Fruit fly (Drosophila melanogaster): Measurements from ENCODE around the gene CG13928.

CG13928 gene

dm6 chr3L:1591692-1592371 lies 36.3 kb downstream of the CG13928 start (continued):
- no peak for TF ChIP-seq CG11902 (GFP tag; optimal IDR thresholded peaks at IDR 0.05)
- peak; percentile 63 for TF ChIP-seq fd59A (GFP tag; optimal IDR thresholded peaks at IDR 0.05)
- TF ChIP-seq Met (GFP tag; optimal IDR thresholded peaks at IDR 0.05): peak; percentile 86
- peak; percentile 64 for TF ChIP-seq CG11762 (GFP tag; optimal IDR thresholded peaks at IDR 0.05; ENCODE audit: insufficient read depth)
- peak; percentile 62 for TF ChIP-seq CG16779 (tag; optimal IDR thresholded peaks at IDR 0.05)
- peak; percentile 49; the same call in 2 of the 3 replicates for TF ChIP-seq eg (GFP tag; IDR thresholded peaks at IDR 0.05)
- TF ChIP-seq Sox102F (GFP tag; optimal IDR thresholded peaks at IDR 0.05): peak; percentile 89
- peak; percentile 71 for TF ChIP-seq CG3032 (tag; optimal IDR thresholded peaks at IDR 0.05)
- TF ChIP-seq CG11294 (GFP tag; IDR thresholded peaks at IDR 0.05): no peak
- no peak for TF ChIP-seq Hr39 (GFP tag; optimal IDR thresholded peaks at IDR 0.05)
- TF ChIP-seq CG6808 (GFP tag; optimal IDR thresholded peaks at IDR 0.05): peak; percentile 82
- peak; percentile 69 for TF ChIP-seq CG31627 (GFP tag; optimal IDR thresholded peaks at IDR 0.05)
- TF ChIP-seq CG4318 (GFP tag; optimal IDR thresholded peaks at IDR 0.05): no peak
- TF ChIP-seq Smox (GFP tag; optimal IDR thresholded peaks at IDR 0.05): no peak
- no peak for TF ChIP-seq Eip93F (GFP tag; optimal IDR thresholded peaks at IDR 0.05)
- peak; percentile 29 for TF ChIP-seq Ets21C (GFP tag; optimal IDR thresholded peaks at IDR 0.05)
- TF ChIP-seq Sox15 (GFP tag; optimal IDR thresholded peaks at IDR 0.05): no peak
- TF ChIP-seq CG8119 (GFP tag; IDR thresholded peaks at IDR 0.05): peak; percentile 43; the same call in 1 of the 3 replicates
- peak; percentile 85 for TF ChIP-seq net (GFP tag; optimal IDR thresholded peaks at IDR 0.05)

- no peak for TF ChIP-seq CG4318 (GFP tag; optimal IDR thresholded peaks at IDR 0.05)
- TF ChIP-seq CG3032 (tag; optimal IDR thresholded peaks at IDR 0.05): no peak
- no peak for TF ChIP-seq fkh (GFP tag; optimal IDR thresholded peaks at IDR 0.05)
- no peak for TF ChIP-seq eg (GFP tag; IDR thresholded peaks at IDR 0.05)
- TF ChIP-seq Ets21C (GFP tag; optimal IDR thresholded peaks at IDR 0.05): no peak
- no peak for TF ChIP-seq Met (GFP tag; optimal IDR thresholded peaks at IDR 0.05)
- no peak for TF ChIP-seq CG32006 (GFP tag; optimal IDR thresholded peaks at IDR 0.05)
- TF ChIP-seq CG7368 (GFP tag; optimal IDR thresholded peaks at IDR 0.05): no peak
- no peak for TF ChIP-seq dac (GFP tag; optimal IDR thresholded peaks at IDR 0.05)
- no peak for TF ChIP-seq CG6854 (GFP tag; optimal IDR thresholded peaks at IDR 0.05)
- TF ChIP-seq CG15336 (GFP tag; IDR thresholded peaks at IDR 0.05): no peak
- TF ChIP-seq Smox (GFP tag; optimal IDR thresholded peaks at IDR 0.05): no peak
- no peak for TF ChIP-seq Hr4 (GFP tag; optimal IDR thresholded peaks at IDR 0.05)
- no peak for TF ChIP-seq CG11294 (GFP tag; IDR thresholded peaks at IDR 0.05)
- no peak for TF ChIP-seq CG31627 (GFP tag; optimal IDR thresholded peaks at IDR 0.05)
Observed at dm6 chr3L:1590194-1590593, 38.0 kb downstream of the CG13928 start.

dm6 chr3L:1587140-1587849 lies 40.9 kb downstream of the CG13928 start:
- TF ChIP-seq spab (GFP tag; optimal IDR thresholded peaks at IDR 0.05): peak; percentile 79
- peak; percentile 82 for TF ChIP-seq Sox102F (GFP tag; optimal IDR thresholded peaks at IDR 0.05)
- TF ChIP-seq Blimp-1 (GFP tag; optimal IDR thresholded peaks at IDR 0.05): no peak
- TF ChIP-seq esn (GFP tag; optimal IDR thresholded peaks at IDR 0.05): peak; percentile 84
- TF ChIP-seq fd85E (GFP tag; optimal IDR thresholded peaks at IDR 0.05): no peak
- TF ChIP-seq net (GFP tag; optimal IDR thresholded peaks at IDR 0.05): peak; percentile 79
- TF ChIP-seq Ets21C (GFP tag; optimal IDR thresholded peaks at IDR 0.05): peak; percentile 81
- TF ChIP-seq achi (GFP tag; optimal IDR thresholded peaks at IDR 0.05): peak; percentile 76
- 0 out of 2 replicates have a peak, but pooled peaks have one; percentile 39 for TF ChIP-seq CG11294 (GFP tag; IDR thresholded peaks at IDR 0.05)
- peak; percentile 86 for TF ChIP-seq Eip75B (GFP tag; optimal IDR thresholded peaks at IDR 0.05)
- TF ChIP-seq CG1621 (tag; optimal IDR thresholded peaks at IDR 0.05): peak; percentile 88
- TF ChIP-seq Met (GFP tag; optimal IDR thresholded peaks at IDR 0.05): peak; percentile 81
- peak; percentile 40; the same call in 1 of the 2 replicates for TF ChIP-seq Gug (GFP tag; IDR thresholded peaks at IDR 0.05)
- peak; percentile 88 for TF ChIP-seq CG3919 (GFP tag; optimal IDR thresholded peaks at IDR 0.05)
- peak; percentile 66 for TF ChIP-seq CG11762 (GFP tag; optimal IDR thresholded peaks at IDR 0.05; ENCODE audit: insufficient read depth)
- peak; percentile 86 for TF ChIP-seq cyc (GFP tag; optimal IDR thresholded peaks at IDR 0.05)
- peak; percentile 90 for TF ChIP-seq pdm3 (GFP tag; optimal IDR thresholded peaks at IDR 0.05)
- TF ChIP-seq OdsH (GFP tag; optimal IDR thresholded peaks at IDR 0.05): peak; percentile 87
- peak; percentile 84 for TF ChIP-seq CG34406 (GFP tag; optimal IDR thresholded peaks at IDR 0.05)
- TF ChIP-seq CG8632 (GFP tag; optimal IDR thresholded peaks at IDR 0.05): peak; percentile 85
- peak; percentile 88 for TF ChIP-seq Sox14 (GFP tag; optimal IDR thresholded peaks at IDR 0.05)
- no peak for TF ChIP-seq Hr38 (GFP tag; optimal IDR thresholded peaks at IDR 0.05)
- peak; percentile 93 for TF ChIP-seq CG6163 (GFP tag; IDR thresholded peaks at IDR 0.05)
- TF ChIP-seq svp (GFP tag): peak; percentile 96
- TF ChIP-seq Hr4 (GFP tag; optimal IDR thresholded peaks at IDR 0.05): peak; percentile 80
- TF ChIP-seq CG6808 (GFP tag; optimal IDR thresholded peaks at IDR 0.05): peak; percentile 83
- TF ChIP-seq CG4318 (GFP tag; optimal IDR thresholded peaks at IDR 0.05): peak; percentile 36
- TF ChIP-seq CG8119 (GFP tag; IDR thresholded peaks at IDR 0.05): peak; percentile 55; the same call in 2 of the 3 replicates

Measured in whole organism, prepupa.